Fruit fly (Drosophila melanogaster) whole organism, embryonic: Measurements from ENCODE around the gene CG13077.

ENCODE experiments used
- BtbVII ChIP-seq: fragments of 200-800 bp; sonication (Bioruptor generic); optimal IDR thresholded peaks from 3 replicates; lab custom pipeline; 2017; ENCODE audit warnings: missing biosample characterization, mild to moderate bottlenecking, missing genetic modification characterization
- CG10321 ChIP-seq: fragments of 200-800 bp; sonication (Bioruptor generic); IDR thresholded peaks from 2 replicates; pipeline ENCODE4 v1.3.6; 2022; ENCODE audit warnings: missing biosample characterization, missing genetic modification characterization
- CG11723 ChIP-seq: fragments of 200-800 bp; sonication (Bioruptor generic); optimal IDR thresholded peaks from 2 replicates; lab custom pipeline; 2017; ENCODE audit warnings: missing biosample characterization, mild to moderate bottlenecking, missing genetic modification characterization
- CG12071 ChIP-seq: fragments of 200-800 bp; sonication (Bioruptor generic); optimal IDR thresholded peaks from 3 replicates; lab custom pipeline; 2018; ENCODE audit warnings: missing biosample characterization, mild to moderate bottlenecking, missing genetic modification characterization
- CG12104 ChIP-seq: fragments of 200-800 bp; sonication (Bioruptor generic); optimal IDR thresholded peaks from 3 replicates; lab custom pipeline; 2016; ENCODE audit warnings: missing biosample characterization, missing genetic modification characterization
- CG13624 ChIP-seq: fragments of 200-800 bp; sonication (Bioruptor generic); optimal IDR thresholded peaks from 2 replicates; lab custom pipeline; 2016; ENCODE audit warnings: missing biosample characterization, missing genetic modification characterization
- CG17568 ChIP-seq: fragments of 200-800 bp; sonication (Bioruptor generic); optimal IDR thresholded peaks from 2 replicates; lab custom pipeline; 2018; ENCODE audit warnings: missing biosample characterization, mild to moderate bottlenecking, missing genetic modification characterization, moderate library complexity
- CG32532 ChIP-seq: fragments of 200-800 bp; sonication (Bioruptor generic); IDR thresholded peaks from 2 replicates; pipeline ENCODE4 v1.3.6; 2022; ENCODE audit warnings: missing biosample characterization, missing genetic modification characterization
- CG32767 ChIP-seq: fragments of 200-800 bp; sonication (Bioruptor generic); IDR thresholded peaks from 2 replicates; pipeline ENCODE4 v1.3.6; 2022; ENCODE audit warnings: missing biosample characterization, missing genetic modification characterization
- CG4404 ChIP-seq: fragments of 200-800 bp; sonication (Bioruptor generic); IDR thresholded peaks from 2 replicates; pipeline ENCODE4 v1.3.6; 2022; ENCODE audit warnings: missing biosample characterization, missing genetic modification characterization
- CG4820 ChIP-seq: fragments of 200-800 bp; sonication (Bioruptor generic); optimal IDR thresholded peaks from 3 replicates; lab custom pipeline; 2016; ENCODE audit warnings: missing biosample characterization, missing genetic modification characterization
- CG7963 ChIP-seq: fragments of 200-800 bp; sonication (Bioruptor generic); IDR thresholded peaks from 3 replicates; pipeline ENCODE4 v1.3.6; 2022; ENCODE audit warnings: missing biosample characterization, missing genetic modification characterization; ENCODE audit not compliant: partially characterized antibody
- Dad ChIP-seq: fragments of 200-800 bp; sonication (Bioruptor generic); optimal IDR thresholded peaks from 3 replicates; lab custom pipeline; 2016; ENCODE audit warnings: missing biosample characterization, missing genetic modification characterization
- Dll ChIP-seq: fragments of 200-800 bp; sonication (Bioruptor generic); IDR thresholded peaks from 4 replicates; pipeline ENCODE4 v1.3.6; 2022; ENCODE audit warnings: missing biosample characterization, missing genetic modification characterization; ENCODE audit not compliant: partially characterized antibody
- Drgx ChIP-seq: fragments of 200-800 bp; sonication (Bioruptor generic); IDR thresholded peaks from 2 replicates; pipeline ENCODE4 v1.3.6; 2022; ENCODE audit warnings: missing biosample characterization, missing genetic modification characterization
- Eip74EF ChIP-seq, 2 experiments: fragments of 200-800 bp in 1 of 2; fragments of >200 bp in 1 of 2; sonication (Bioruptor generic) in 1 of 2; optimal IDR thresholded peaks; 2 replicates each; lab custom pipeline; 2017 to 2019; ENCODE audit warnings: missing biosample characterization in 2 of 2, missing genetic modification characterization in 2 of 2, mild to moderate bottlenecking in 1 of 2, moderate library complexity in 1 of 2
- HLHmδ ChIP-seq: fragments of 200-800 bp; sonication (Bioruptor generic); optimal IDR thresholded peaks from 2 replicates; lab custom pipeline; 2018; ENCODE audit warnings: missing biosample characterization, mild to moderate bottlenecking, missing genetic modification characterization, moderate library complexity
- HmgD ChIP-seq: fragments of 200-800 bp; sonication (Bioruptor generic); optimal IDR thresholded peaks from 3 replicates; lab custom pipeline; 2016; ENCODE audit warnings: missing biosample characterization, missing genetic modification characterization
- HmgZ ChIP-seq: fragments of 200-800 bp; sonication (Bioruptor generic); optimal IDR thresholded peaks from 2 replicates; lab custom pipeline; 2018; ENCODE audit warnings: missing biosample characterization, mild to moderate bottlenecking, missing genetic modification characterization
- Myb ChIP-seq: fragments of 200-800 bp; sonication (Bioruptor generic); optimal IDR thresholded peaks from 2 replicates; lab custom pipeline; 2016; ENCODE audit warnings: missing biosample characterization, missing genetic modification characterization
- Opbp ChIP-seq: fragments of 200-800 bp; sonication (Bioruptor generic); IDR thresholded peaks from 3 replicates; pipeline ENCODE4 v1.3.6; 2022; ENCODE audit warnings: missing biosample characterization, missing genetic modification characterization; ENCODE audit not compliant: partially characterized antibody
- Sin3A ChIP-seq: fragments of >200 bp; optimal IDR thresholded peaks from 2 replicates; lab custom pipeline; 2018
- bbx ChIP-seq: fragments of 200-800 bp; sonication (Bioruptor generic); IDR thresholded peaks from 2 replicates; pipeline ENCODE4 v1.3.6; 2022; ENCODE audit warnings: missing biosample characterization, missing genetic modification characterization; ENCODE audit not compliant: partially characterized antibody
- cg ChIP-seq: fragments of 200-800 bp; sonication (Bioruptor generic); optimal IDR thresholded peaks from 3 replicates; lab custom pipeline; 2019; ENCODE audit warnings: missing biosample characterization, mild to moderate bottlenecking, missing genetic modification characterization, moderate library complexity
- cwo ChIP-seq: fragments of 200-800 bp; sonication (Bioruptor generic); optimal IDR thresholded peaks from 3 replicates; lab custom pipeline; 2017; ENCODE audit warnings: missing biosample characterization, missing genetic modification characterization, mild to moderate bottlenecking, moderate library complexity, missing genetic modification reagents
- dan ChIP-seq: fragments of 200-800 bp; sonication (Bioruptor generic); IDR thresholded peaks from 2 replicates; pipeline ENCODE4 v1.3.6; 2022; ENCODE audit warnings: missing biosample characterization, missing genetic modification characterization
- dimm ChIP-seq: fragments of 200-800 bp; sonication (Bioruptor generic); IDR thresholded peaks from 2 replicates; pipeline ENCODE4 v1.3.6; 2022; ENCODE audit warnings: missing biosample characterization, missing genetic modification characterization
- dpn ChIP-seq, 2 experiments: fragments of 200-800 bp; sonication (Bioruptor generic); optimal IDR thresholded peaks; 3 replicates each; lab custom pipeline; 2016; ENCODE audit warnings: missing biosample characterization in 2 of 2, missing genetic modification characterization in 2 of 2
- ems ChIP-seq: fragments of 200-800 bp; sonication (Bioruptor generic); optimal IDR thresholded peaks from 3 replicates; lab custom pipeline; 2016; ENCODE audit warnings: missing biosample characterization, missing genetic modification characterization
- ewg ChIP-seq: fragments of 200-800 bp; sonication (Bioruptor generic); optimal IDR thresholded peaks from 3 replicates; lab custom pipeline; 2017; ENCODE audit warnings: mild to moderate bottlenecking, missing biosample characterization, missing genetic modification reagents, missing genetic modification characterization
- fd102C ChIP-seq: fragments of 200-800 bp; sonication (Bioruptor generic); optimal IDR thresholded peaks from 2 replicates; lab custom pipeline; 2018; ENCODE audit warnings: missing biosample characterization, mild to moderate bottlenecking, missing genetic modification characterization, moderate library complexity
- fd3F ChIP-seq: fragments of 200-800 bp; sonication (Bioruptor generic); optimal IDR thresholded peaks from 2 replicates; lab custom pipeline; 2018; ENCODE audit warnings: missing biosample characterization, mild to moderate bottlenecking, missing genetic modification characterization, moderate library complexity
- grau ChIP-seq: fragments of 200-800 bp; optimal IDR thresholded peaks from 3 replicates; lab custom pipeline; 2019; ENCODE audit warnings: missing biosample characterization, mild to moderate bottlenecking, missing genetic modification characterization, moderate library complexity
- gsb-n ChIP-seq: fragments of 200-800 bp; sonication (Bioruptor generic); optimal IDR thresholded peaks from 3 replicates; lab custom pipeline; 2018; ENCODE audit warnings: missing biosample characterization, mild to moderate bottlenecking, missing genetic modification characterization
- jumu ChIP-seq: fragments of 200-800 bp; sonication (Bioruptor generic); optimal IDR thresholded peaks from 3 replicates; lab custom pipeline; 2016; ENCODE audit warnings: missing biosample characterization, missing genetic modification characterization
- lbe ChIP-seq: fragments of 200-800 bp; sonication (Bioruptor generic); optimal IDR thresholded peaks from 2 replicates; lab custom pipeline; 2016; ENCODE audit warnings: missing biosample characterization, mild to moderate bottlenecking, missing genetic modification characterization
- lmd ChIP-seq: fragments of 200-800 bp; sonication (Bioruptor generic); IDR thresholded peaks from 2 replicates; pipeline ENCODE4 v1.3.6; 2022; ENCODE audit warnings: missing biosample characterization, missing genetic modification characterization
- lola ChIP-seq, 3 experiments: fragments of >200 bp in 2 of 3; fragments of 200-800 bp in 1 of 3; sonication (Bioruptor generic) in 1 of 3; optimal IDR thresholded peaks; 2 replicates each; lab custom pipeline; 2017 to 2019; ENCODE audit warnings: missing biosample characterization in 3 of 3, missing genetic modification characterization in 3 of 3, mild to moderate bottlenecking in 1 of 3, moderate library complexity in 1 of 3
- mirr ChIP-seq: fragments of 200-800 bp; sonication (Bioruptor generic); optimal IDR thresholded peaks from 3 replicates; lab custom pipeline; 2018; ENCODE audit warnings: missing biosample characterization, mild to moderate bottlenecking, missing genetic modification characterization
- nmo ChIP-seq: fragments of 200-800 bp; sonication (Bioruptor generic); optimal IDR thresholded peaks from 2 replicates; lab custom pipeline; 2018; ENCODE audit warnings: missing biosample characterization, mild to moderate bottlenecking, missing genetic modification characterization, moderate library complexity
- oc ChIP-seq: fragments of 200-800 bp; sonication (Bioruptor generic); optimal IDR thresholded peaks from 2 replicates; lab custom pipeline; 2018; ENCODE audit warnings: missing biosample characterization, mild to moderate bottlenecking, missing genetic modification characterization, moderate library complexity
- pb ChIP-seq: fragments of 200-800 bp; sonication (Bioruptor generic); optimal IDR thresholded peaks from 3 replicates; lab custom pipeline; 2016; ENCODE audit warnings: missing biosample characterization, missing genetic modification characterization
- rib ChIP-seq: fragments of 200-800 bp; sonication (Bioruptor generic); IDR thresholded peaks from 2 replicates; pipeline ENCODE4 v1.3.6; 2022; ENCODE audit warnings: missing biosample characterization, missing genetic modification characterization
- shn ChIP-seq: fragments of 200-800 bp; sonication (Bioruptor generic); optimal IDR thresholded peaks from 3 replicates; lab custom pipeline; 2016; ENCODE audit warnings: missing biosample characterization, missing genetic modification characterization
- slou ChIP-seq: fragments of 200-800 bp; sonication (Bioruptor generic); optimal IDR thresholded peaks from 3 replicates; lab custom pipeline; 2016; ENCODE audit warnings: missing biosample characterization, missing genetic modification characterization
- tx ChIP-seq: fragments of 200-800 bp; sonication (Bioruptor generic); optimal IDR thresholded peaks from 2 replicates; lab custom pipeline; 2016; ENCODE audit warnings: missing biosample characterization, missing genetic modification characterization
- wor ChIP-seq: fragments of 200-800 bp; sonication (Bioruptor generic); IDR thresholded peaks from 2 replicates; pipeline ENCODE4 v1.3.6; 2022; ENCODE audit warnings: missing biosample characterization, missing genetic modification characterization
- zen2 ChIP-seq: fragments of 200-800 bp; sonication (Bioruptor generic); IDR thresholded peaks from 3 replicates; pipeline ENCODE4 v1.3.6; 2022; ENCODE audit warnings: missing biosample characterization, missing genetic modification characterization; ENCODE audit not compliant: partially characterized antibody

The CG13077 gene

DNA sequence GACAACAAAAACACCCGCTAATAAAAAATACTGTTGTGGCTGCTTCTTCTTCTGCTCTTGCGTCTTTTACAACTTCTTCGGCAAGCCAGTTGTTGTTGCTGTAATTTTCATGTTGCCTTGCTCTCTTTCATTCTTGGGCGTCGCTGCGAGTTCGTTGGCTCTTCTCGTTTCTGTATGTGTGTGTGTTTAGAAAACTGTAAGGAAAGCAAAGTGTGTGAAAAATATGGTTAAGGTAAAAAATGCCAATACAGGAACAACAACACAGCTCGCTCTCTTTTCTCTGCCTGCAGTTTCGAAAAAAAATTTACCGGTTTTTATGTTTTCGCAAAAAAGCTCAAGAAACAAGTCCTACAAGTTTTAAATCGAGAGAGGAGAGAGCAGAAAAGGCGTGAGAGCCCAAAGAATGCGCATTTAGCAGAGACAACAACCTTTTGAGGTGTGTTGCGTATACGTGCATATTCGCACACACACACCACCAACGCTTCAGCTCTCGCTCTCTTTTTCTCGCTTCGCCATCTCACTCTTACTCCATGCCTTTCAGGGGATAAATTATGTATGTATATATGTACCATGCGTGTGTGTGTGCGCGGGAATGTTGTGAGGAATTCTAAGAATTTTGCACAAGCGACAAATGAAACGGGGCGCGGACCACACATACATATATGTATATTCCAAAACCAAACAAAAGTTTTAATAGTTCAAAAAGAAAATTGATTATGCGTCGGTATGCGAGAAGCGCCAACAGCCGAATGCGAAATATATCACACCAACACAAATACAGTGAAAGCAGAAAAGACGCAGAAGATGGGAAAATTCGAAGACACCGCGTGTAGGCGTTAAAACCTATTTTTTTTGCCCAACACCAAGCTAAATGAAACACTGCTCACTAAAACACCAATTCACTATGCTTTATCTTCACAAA lies 6.2 kb downstream of the CG13077 start (continued):
- TF ChIP-seq wor (GFP tag; lab: Robert Waterston, UW): no peak
- peak; percentile 16 for TF ChIP-seq HmgD (GFP tag; lab: Kevin White, UChicago)
- TF ChIP-seq dan: no peak
- TF ChIP-seq cwo (GFP tag; lab: Kevin White, UChicago): no peak
- no peak for TF ChIP-seq fd102C (GFP tag; lab: Kevin White, UChicago)
- peak; percentile 0 for TF ChIP-seq BtbVII (GFP tag; lab: Kevin White, UChicago)
- no peak for TF ChIP-seq CG4820 (GFP tag; lab: Kevin White, UChicago)
- peak; percentile 40; the same call in 1 of the 3 replicates for TF ChIP-seq Opbp
- 0 out of 2 replicates have a peak, but pooled peaks have one; percentile 17 for TF ChIP-seq CG32532 (GFP tag; lab: Robert Waterston, UW)
- TF ChIP-seq pb: no peak
- no peak for TF ChIP-seq CG4404 (GFP tag; lab: Robert Waterston, UW)
- no peak for TF ChIP-seq Dad (GFP tag; lab: Kevin White, UChicago)
- TF ChIP-seq CG17568 (GFP tag; lab: Kevin White, UChicago): no peak
- no peak for TF ChIP-seq HLHmδ (GFP tag; lab: Kevin White, UChicago)
- no peak for TF ChIP-seq CG12071
- no peak for TF ChIP-seq shn (GFP tag; lab: Kevin White, UChicago)
- TF ChIP-seq zen2 (GFP tag; lab: Robert Waterston, UW): 0 out of 3 replicates have a peak, but pooled peaks have one; percentile 38
- peak; percentile 82 for TF ChIP-seq CG32767 (GFP tag; lab: Robert Waterston, UW)
- peak; percentile 36 for TF ChIP-seq bbx (GFP tag; lab: Robert Waterston, UW)
- TF ChIP-seq nmo (GFP tag; lab: Kevin White, UChicago): peak; percentile 46
- no peak for TF ChIP-seq grau
- TF ChIP-seq CG7963 (GFP tag; lab: Robert Waterston, UW): no peak
- peak; percentile 74 for TF ChIP-seq ewg (GFP tag; lab: Kevin White, UChicago)
- TF ChIP-seq Myb (GFP tag; lab: Kevin White, UChicago): no peak
- TF ChIP-seq Eip74EF (GFP tag; optimal IDR thresholded peaks at IDR 0.05; lab: Kevin White, UChicago): no peak
- TF ChIP-seq Sin3A (lab: Kevin White, UChicago): peak; percentile 19
- peak in 1 of 3 experiments; percentile 66 for TF ChIP-seq lola (GFP tag; optimal IDR thresholded peaks at IDR 0.05; lab: Kevin White, UChicago)
- TF ChIP-seq dimm: no peak
- TF ChIP-seq cg: peak; percentile 98
- peak; percentile 40 for TF ChIP-seq HmgZ (tag; lab: Kevin White, UChicago)
- no peak for TF ChIP-seq CG11723 (GFP tag; lab: Kevin White, UChicago)
- peak; percentile 27; the same call in 1 of the 2 replicates for TF ChIP-seq CG10321
- TF ChIP-seq CG12104: no peak
- peak; percentile 58 for TF ChIP-seq CG13624 (GFP tag; lab: Kevin White, UChicago)
- peak; percentile 97 for TF ChIP-seq rib (GFP tag; lab: Robert Waterston, UW)
- TF ChIP-seq slou (GFP tag; lab: Kevin White, UChicago): no peak
- no peak for TF ChIP-seq ems (GFP tag; lab: Kevin White, UChicago)
- TF ChIP-seq Dll (GFP tag; lab: Robert Waterston, UW): no peak
- no peak for TF ChIP-seq dpn (GFP tag; optimal IDR thresholded peaks at IDR 0.05; lab: Kevin White, UChicago)
- 0 out of 2 replicates have a peak, but pooled peaks have one; percentile 43 for TF ChIP-seq Drgx (GFP tag; lab: Robert Waterston, UW)
- TF ChIP-seq tx (GFP tag; lab: Kevin White, UChicago): no peak
- TF ChIP-seq lmd (GFP tag; lab: Robert Waterston, UW): no peak
- no peak for TF ChIP-seq mirr (GFP tag; lab: Kevin White, UChicago)
- no peak for TF ChIP-seq gsb-n (tag; lab: Kevin White, UChicago)
- TF ChIP-seq jumu (GFP tag; lab: Kevin White, UChicago): no peak
- peak; percentile 22 for TF ChIP-seq lbe
- no peak for TF ChIP-seq fd3F (GFP tag; lab: Kevin White, UChicago)
- no peak for TF ChIP-seq oc (tag; lab: Kevin White, UChicago)
